Worm (Caenorhabditis elegans) whole organism, L1 larva: Measurements from ENCODE around the gene rol-8.

ENCODE experiments used
- Y116A8C.19 ChIP-seq: sonication (generic microtip); optimal IDR thresholded peaks from 2 replicates; lab custom pipeline; 2016; ENCODE audit warnings: missing compliant biosample characterization, missing genetic modification characterization, borderline replicate concordance
- alr-1 ChIP-seq: fragments of 200-800 bp; sonication (Bioruptor generic); optimal IDR thresholded peaks from 2 replicates; lab custom pipeline; 2018; ENCODE audit warnings: borderline replicate concordance, mild to moderate bottlenecking, missing genetic modification characterization, missing compliant biosample characterization
- ama-1 ChIP-seq: fragments of 150-350 bp; optimal IDR thresholded peaks from 2 replicates; lab custom pipeline; 2014
- blmp-1 ChIP-seq: fragments of 150-350 bp; optimal IDR thresholded peaks from 2 replicates; lab custom pipeline; 2014; ENCODE audit warnings: missing biosample characterization, missing genetic modification characterization
- lir-3 ChIP-seq: sonication (generic microtip); optimal IDR thresholded peaks from 2 replicates; lab custom pipeline; 2016; ENCODE audit warnings: mild to moderate bottlenecking, missing genetic modification characterization, moderate library complexity, missing compliant biosample characterization; ENCODE audit not compliant: poor library complexity
- rnt-1 ChIP-seq: sonication (generic microtip); optimal IDR thresholded peaks from 2 replicates; lab custom pipeline; 2016; ENCODE audit warnings: mild to moderate bottlenecking, missing genetic modification characterization, moderate library complexity, missing compliant biosample characterization
- skn-1 ChIP-seq: fragments of 150-350 bp; optimal IDR thresholded peaks from 2 replicates; lab custom pipeline; 2014; ENCODE audit warnings: missing biosample characterization, missing genetic modification characterization
- unc-62 ChIP-seq: fragments of 150-350 bp; optimal IDR thresholded peaks from 2 replicates; lab custom pipeline; 2014; ENCODE audit warnings: missing biosample characterization, missing genetic modification reagents, missing genetic modification characterization

DNA sequence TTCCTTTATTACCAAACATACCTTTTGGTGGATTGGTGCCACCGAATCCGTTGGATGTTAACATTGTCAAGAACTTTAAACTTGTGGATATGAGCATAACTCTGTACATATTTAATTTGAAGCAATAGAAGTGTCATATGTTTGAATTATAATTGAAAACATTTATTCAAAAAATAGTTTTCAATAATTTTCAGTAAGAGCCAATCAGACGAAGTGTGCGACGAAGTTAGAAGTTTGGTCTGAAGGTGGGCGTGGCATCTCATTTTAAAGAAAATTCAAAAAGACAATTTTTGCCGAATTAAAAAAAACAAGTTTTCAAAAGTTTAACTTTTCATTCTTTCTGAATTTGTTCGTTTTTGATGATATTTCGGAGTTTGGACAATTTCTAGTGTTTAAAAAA, 50.9 kb downstream of the rol-8 start, which contains the start of gene syd-1:
- TF ChIP-seq unc-62 (GFP tag; lab: Kevin White, UChicago) (no peak), alr-1 (tag; lab: Kevin White, UChicago) (no peak), Y116A8C.19 (no peak), skn-1 (tag; lab: Kevin White, UChicago) (no peak), blmp-1 (tag; lab: Kevin White, UChicago) (no peak), lir-3 (no peak), rnt-1 (tag; lab: Kevin White, UChicago) (no peak), ama-1 (lab: Kevin White, UChicago) (no peak)
